Fruit fly (Drosophila melanogaster) whole organism, prepupa: Measurements from ENCODE around the gene PNKP.
A peak's percentile ranks its signal among the peaks of the same experiment; 100 is the strongest.

Source experiments
- CG11294 ChIP-seq: fragments of 200-800 bp; sonication (Bioruptor generic); IDR thresholded peaks from 2 replicates; pipeline ENCODE4 v1.3.6; 2022; ENCODE audit warnings: missing biosample characterization, missing genetic modification characterization
- CG6163 ChIP-seq: fragments of 200-800 bp; sonication (Bioruptor generic); IDR thresholded peaks from 3 replicates; pipeline ENCODE4 v1.3.6; 2022; ENCODE audit warnings: missing biosample characterization, missing genetic modification characterization
- Sox15 ChIP-seq: fragments of 200-800 bp; sonication (Bioruptor generic); optimal IDR thresholded peaks from 3 replicates; lab custom pipeline; 2016; ENCODE audit warnings: missing biosample characterization, missing genetic modification characterization
- dsx ChIP-seq: fragments of 200-800 bp; optimal IDR thresholded peaks from 3 replicates; lab custom pipeline; 2019; ENCODE audit warnings: missing biosample characterization, mild to moderate bottlenecking, missing genetic modification characterization, moderate library complexity; ENCODE audit not compliant: poor library complexity, severe bottlenecking

- no peak for TF ChIP-seq dsx (GFP tag; lab: Kevin White, UChicago)
- TF ChIP-seq CG11294 (GFP tag; lab: Robert Waterston, UW) = no peak
- no peak for TF ChIP-seq Sox15 (GFP tag; lab: Kevin White, UChicago)
- TF ChIP-seq CG6163 (GFP tag; lab: Robert Waterston, UW) = peak; percentile 54; the same call in 2 of the 3 replicates
These were observed 25.5 kb downstream of the PNKP start for dm6 chr3R:8317709-8318335.
